Worm (Caenorhabditis elegans): ENCODE measurements around the gene copg-1.

The copg-1 gene

DNA sequence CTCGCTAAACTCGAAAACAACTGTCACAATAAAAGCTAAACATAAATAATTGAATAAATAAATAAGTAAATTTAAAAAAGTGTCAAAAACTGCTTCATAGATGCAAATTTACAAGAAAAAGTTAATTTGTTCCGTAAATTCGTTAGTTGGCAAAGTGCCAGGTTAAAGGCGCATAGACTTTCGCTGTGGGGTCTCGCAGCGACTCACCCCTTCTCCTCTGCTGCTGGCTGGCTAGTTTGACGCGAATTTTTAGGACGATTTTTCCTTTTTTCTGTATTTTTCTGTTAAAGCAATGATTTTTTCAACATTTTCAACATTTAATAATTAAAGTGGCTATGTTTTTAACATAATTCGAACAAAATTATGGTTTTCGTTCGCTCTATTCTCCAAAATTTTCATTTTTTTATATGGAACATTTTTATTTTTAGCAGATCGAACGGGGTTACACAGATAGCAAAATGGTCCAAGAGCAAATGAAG lies 24.5 kb downstream of the copg-1 start, which contains the start of gene rack-1:
TSS of gene rack-1 (plus strand) at position 429 of the 479 bp plus-strand sequence.
- no peak for TF ChIP-seq madf-10 (tag; optimal IDR thresholded peaks at IDR 0.05)
- no peak for TF ChIP-seq cebp-1 (GFP tag; IDR thresholded peaks at IDR 0.05)
- peak; percentile 30 for TF ChIP-seq cebp-1 (tag; optimal IDR thresholded peaks at IDR 0.05)
- TF ChIP-seq tbp1 (GFP tag; optimal IDR thresholded peaks at IDR 0.05): peak; percentile 28
- TF ChIP-seq aptf-2 (GFP tag; conservative IDR thresholded peaks at IDR 0.05): no peak
- TF ChIP-seq hsf-1 (GFP tag; IDR thresholded peaks at IDR 0.05): no peak
- peak; percentile 14 for TF ChIP-seq nhr-80 (tag; optimal IDR thresholded peaks at IDR 0.05)
- peak; percentile 1 for TF ChIP-seq F49E8.2 (tag; optimal IDR thresholded peaks at IDR 0.05; ENCODE audit: insufficient read depth)
- no peak for TF ChIP-seq F57A8.1 (GFP tag; optimal IDR thresholded peaks at IDR 0.05)
- no peak for TF ChIP-seq egl-44 (GFP tag; IDR thresholded peaks at IDR 0.05)
- TF ChIP-seq lag-1 (GFP tag; IDR thresholded peaks at IDR 0.05): no peak
- no peak for TF ChIP-seq T07F8.4 (tag; optimal IDR thresholded peaks at IDR 0.05)
- peak; percentile 33; the same call in 1 of the 2 replicates for TF ChIP-seq hmg-1.2 (GFP tag; IDR thresholded peaks at IDR 0.05)
- no peak for TF ChIP-seq mxl-1 (tag; optimal IDR thresholded peaks at IDR 0.05)
- no peak for TF ChIP-seq zim-3 (tag; optimal IDR thresholded peaks at IDR 0.05)
- peak; percentile 63 for TF ChIP-seq snpc-3.4 (tag; optimal IDR thresholded peaks at IDR 0.05)
- no peak for TF ChIP-seq ceh-27 (GFP tag; optimal IDR thresholded peaks at IDR 0.05)
- no peak for TF ChIP-seq ztf-25 (GFP tag; IDR thresholded peaks at IDR 0.05)
- TF ChIP-seq repo-1 (tag; optimal IDR thresholded peaks at IDR 0.05): no peak
- no peak for TF ChIP-seq rpc-1 (optimal IDR thresholded peaks at IDR 0.05)
- no peak for TF ChIP-seq rpc-1 (tag; optimal IDR thresholded peaks at IDR 0.05)
- TF ChIP-seq Y95B8A.8 (GFP tag; IDR thresholded peaks at IDR 0.05): no peak
- no peak for TF ChIP-seq Y67H2A.10 (GFP tag; conservative IDR thresholded peaks at IDR 0.05)
- TF ChIP-seq mes-4 (tag; optimal IDR thresholded peaks at IDR 0.05): no peak
- no peak for TF ChIP-seq mel-28 (tag; optimal IDR thresholded peaks at IDR 0.05; ENCODE audit: borderline replicate concordance)
- no peak for TF ChIP-seq chd-7 (tag; optimal IDR thresholded peaks at IDR 0.05)
- no peak for TF ChIP-seq bed-1 (GFP tag; IDR thresholded peaks at IDR 0.05)
- peak; percentile 9; the same call in 1 of the 2 replicates for TF ChIP-seq pbrm-1 (GFP tag; IDR thresholded peaks at IDR 0.05)
- TF ChIP-seq lin-40 (tag; optimal IDR thresholded peaks at IDR 0.05): peak; percentile 28
- TF ChIP-seq madf-3 (GFP tag; IDR thresholded peaks at IDR 0.05): no peak
- TF ChIP-seq dpl-1 (GFP tag; optimal IDR thresholded peaks at IDR 0.05): no peak
- TF ChIP-seq athp-1 (tag; optimal IDR thresholded peaks at IDR 0.05): no peak
- TF ChIP-seq B0336.3 (GFP tag; IDR thresholded peaks at IDR 0.05): no peak
- TF ChIP-seq Y53F4B.3 (GFP tag; IDR thresholded peaks at IDR 0.05): no peak
- TF ChIP-seq let-607 (tag; optimal IDR thresholded peaks at IDR 0.05): no peak
- TF ChIP-seq B0019.2 (GFP tag; conservative IDR thresholded peaks at IDR 0.05): no peak
- peak; percentile 23 for TF ChIP-seq efl-1 (GFP tag; optimal IDR thresholded peaks at IDR 0.05)
- TF ChIP-seq ccch-3 (GFP tag; optimal IDR thresholded peaks at IDR 0.05): no peak
- no peak for TF ChIP-seq ZK185.1 (tag; optimal IDR thresholded peaks at IDR 0.05; ENCODE audit: poor library complexity, severe bottlenecking)
- no peak for TF ChIP-seq nhr-27 (tag; optimal IDR thresholded peaks at IDR 0.05)
- no peak for TF ChIP-seq nfyb-1 (GFP tag; IDR thresholded peaks at IDR 0.05)
- TF ChIP-seq K11D2.4 (GFP tag; IDR thresholded peaks at IDR 0.05): no peak
- TF ChIP-seq rcor-1 (GFP tag; IDR thresholded peaks at IDR 0.05): no peak
- TF ChIP-seq sea-2 (GFP tag; IDR thresholded peaks at IDR 0.05): no peak
- peak; percentile 26 for TF ChIP-seq lin-54 (GFP tag; optimal IDR thresholded peaks at IDR 0.05)
- no peak for TF ChIP-seq ama-1 (optimal IDR thresholded peaks at IDR 0.05)
- TF ChIP-seq ama-1 (GFP tag; optimal IDR thresholded peaks at IDR 0.05): no peak
- TF ChIP-seq tlf-1 (GFP tag; optimal IDR thresholded peaks at IDR 0.05): no peak
- no peak for TF ChIP-seq B0261.1 (tag; optimal IDR thresholded peaks at IDR 0.05)
- no peak for TF ChIP-seq C17E4.6 (GFP tag; IDR thresholded peaks at IDR 0.05)
